Fruit fly (Drosophila melanogaster): ENCODE measurements around the gene ttk.

ttk gene

DNA sequence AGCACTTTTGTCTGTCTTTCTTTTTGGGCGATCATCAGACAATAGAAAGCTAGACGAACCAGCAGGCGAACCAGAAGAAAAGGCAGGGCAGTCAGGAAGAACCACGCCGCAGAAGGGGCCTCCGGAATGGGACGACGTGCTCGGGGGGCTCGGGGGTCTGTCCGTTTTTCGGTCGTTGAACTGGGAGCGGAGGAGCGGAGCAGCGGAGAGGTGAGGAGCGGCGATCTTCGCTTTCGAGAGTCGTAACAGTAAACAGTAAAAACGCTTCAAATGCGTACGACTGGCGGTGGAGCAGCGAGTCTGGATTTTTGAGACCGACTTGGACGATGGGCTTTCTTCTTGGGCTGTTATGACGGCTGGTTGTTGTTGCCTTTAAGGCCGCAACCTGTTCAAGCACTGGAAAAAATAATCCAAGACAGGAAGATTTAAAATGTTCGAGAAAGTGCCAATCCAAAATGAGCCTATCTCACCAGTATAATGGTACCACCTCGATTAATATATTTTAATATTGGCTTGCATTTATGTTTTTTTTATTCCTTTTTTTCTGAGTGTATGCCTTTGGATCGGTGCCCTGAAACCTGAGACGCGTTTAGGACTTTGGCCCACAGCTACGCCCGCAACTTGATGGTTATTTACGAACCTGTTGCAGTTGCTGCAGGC is 26.8 kb upstream of the ttk start:
- TF ChIP-seq CG9139 (GFP tag; optimal IDR thresholded peaks at IDR 0.05) (peak; percentile 84), CG8632 (GFP tag; optimal IDR thresholded peaks at IDR 0.05) (peak; percentile 90), CG3032 (tag; optimal IDR thresholded peaks at IDR 0.05) (peak; percentile 88), pdm3 (GFP tag; optimal IDR thresholded peaks at IDR 0.05) (peak; percentile 93), Eip93F (GFP tag; optimal IDR thresholded peaks at IDR 0.05) (peak; percentile 96), Met (GFP tag; optimal IDR thresholded peaks at IDR 0.05) (peak; percentile 98), Sox14 (GFP tag; optimal IDR thresholded peaks at IDR 0.05) (peak; percentile 96), lz (GFP tag; optimal IDR thresholded peaks at IDR 0.05) (peak; percentile 96), CG4318 (GFP tag; optimal IDR thresholded peaks at IDR 0.05) (peak; percentile 86), CG8319 (GFP tag; optimal IDR thresholded peaks at IDR 0.05) (peak; percentile 91), spab (GFP tag; optimal IDR thresholded peaks at IDR 0.05) (peak; percentile 85), svp (GFP tag) (peak; percentile 99), Sox102F (GFP tag; optimal IDR thresholded peaks at IDR 0.05) (peak; percentile 96), Blimp-1 (GFP tag; optimal IDR thresholded peaks at IDR 0.05) (peak; percentile 86), Ets96B (tag; optimal IDR thresholded peaks at IDR 0.05) (peak; percentile 86), CG11902 (GFP tag; optimal IDR thresholded peaks at IDR 0.05) (peak; percentile 94), dac (GFP tag; optimal IDR thresholded peaks at IDR 0.05) (peak; percentile 77), salr (GFP tag; optimal IDR thresholded peaks at IDR 0.05) (peak; percentile 83 to 85), Hr38 (GFP tag; optimal IDR thresholded peaks at IDR 0.05) (no peak), CG7368 (GFP tag; optimal IDR thresholded peaks at IDR 0.05) (peak; percentile 88), OdsH (GFP tag; optimal IDR thresholded peaks at IDR 0.05) (peak; percentile 94), CG10631 (GFP tag; optimal IDR thresholded peaks at IDR 0.05) (peak; percentile 93), Lpt (GFP tag; optimal IDR thresholded peaks at IDR 0.05) (peak; percentile 83), CG10669 (GFP tag; optimal IDR thresholded peaks at IDR 0.05) (peak; percentile 79), Ets21C (GFP tag; optimal IDR thresholded peaks at IDR 0.05) (peak; percentile 94), vri (GFP tag; optimal IDR thresholded peaks at IDR 0.05) (peak; percentile 81), CG15336 (GFP tag; IDR thresholded peaks at IDR 0.05) (peak; percentile 87), dsx (GFP tag; optimal IDR thresholded peaks at IDR 0.05; ENCODE audit: poor library complexity, severe bottlenecking) (peak; percentile 87), topi (GFP tag; optimal IDR thresholded peaks at IDR 0.05) (peak; percentile 96), Eip78C (GFP tag) (peak; percentile 98), Hr4 (GFP tag; optimal IDR thresholded peaks at IDR 0.05) (peak; percentile 91), CG3919 (GFP tag; optimal IDR thresholded peaks at IDR 0.05) (peak; percentile 96), Hr39 (GFP tag; optimal IDR thresholded peaks at IDR 0.05) (peak; percentile 97), CG11294 (GFP tag; IDR thresholded peaks at IDR 0.05) (peak; percentile 62; the same call in 1 of the 2 replicates), CG8119 (GFP tag; IDR thresholded peaks at IDR 0.05) (peak; percentile 89), fkh (GFP tag; optimal IDR thresholded peaks at IDR 0.05) (peak; percentile 3), CG32006 (GFP tag; optimal IDR thresholded peaks at IDR 0.05) (peak; percentile 89), ss (GFP tag; optimal IDR thresholded peaks at IDR 0.05) (peak; percentile 77 to 91), Gug (GFP tag; IDR thresholded peaks at IDR 0.05) (peak; percentile 80), CG6792 (GFP tag; optimal IDR thresholded peaks at IDR 0.05) (peak; percentile 95), Smox (GFP tag; optimal IDR thresholded peaks at IDR 0.05) (peak; percentile 96), net (GFP tag; optimal IDR thresholded peaks at IDR 0.05) (peak; percentile 94), CG1621 (tag; optimal IDR thresholded peaks at IDR 0.05) (peak; percentile 86), esn (GFP tag; optimal IDR thresholded peaks at IDR 0.05) (peak; percentile 97), CG16779 (tag; optimal IDR thresholded peaks at IDR 0.05) (peak; percentile 77), achi (GFP tag; optimal IDR thresholded peaks at IDR 0.05) (peak; percentile 92), CG6276 (GFP tag; optimal IDR thresholded peaks at IDR 0.05) (peak; percentile 82), fd85E (GFP tag; optimal IDR thresholded peaks at IDR 0.05) (peak; percentile 75), CG6808 (GFP tag; optimal IDR thresholded peaks at IDR 0.05) (peak; percentile 89), Eip75B (GFP tag; optimal IDR thresholded peaks at IDR 0.05) (peak; percentile 94), eg (GFP tag; IDR thresholded peaks at IDR 0.05) (peak; percentile 87)

All from whole organism, prepupa.